Worm (Caenorhabditis elegans): ENCODE data around the gene spcs-3.
A peak's percentile ranks its signal among the peaks of the same experiment; 100 is the strongest.

The spcs-3 gene

DNA sequence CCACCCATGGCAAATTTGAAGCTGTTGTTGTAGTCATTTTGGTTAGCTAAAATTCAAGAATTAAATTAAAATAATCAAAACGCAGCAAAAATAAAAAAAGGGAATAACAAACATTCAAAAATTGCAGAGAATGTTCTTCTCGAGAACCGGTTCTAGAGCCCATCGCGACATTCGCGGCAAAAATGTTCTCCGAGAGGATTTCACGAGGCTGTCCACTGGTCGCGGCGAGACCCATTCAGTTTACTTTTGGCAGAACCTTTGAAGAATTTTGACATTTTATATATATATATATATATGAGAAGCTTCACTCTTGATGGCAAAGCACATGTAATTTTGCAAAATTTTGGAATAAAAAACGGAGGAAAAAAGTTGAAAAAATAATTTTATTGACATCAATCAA is 15.3 kb upstream of the spcs-3 start, which contains the start of gene F44B9.8 (continued):
- peak; percentile 50 for TF ChIP-seq sma-9 (GFP tag; optimal IDR thresholded peaks at IDR 0.05)
- TF ChIP-seq sma-9 (tag; optimal IDR thresholded peaks at IDR 0.05) = no peak
- no peak for TF ChIP-seq dmd-4 (tag; optimal IDR thresholded peaks at IDR 0.05)
- peak; percentile 69 for TF ChIP-seq F13H6.1 (tag; optimal IDR thresholded peaks at IDR 0.05)

DNA sequence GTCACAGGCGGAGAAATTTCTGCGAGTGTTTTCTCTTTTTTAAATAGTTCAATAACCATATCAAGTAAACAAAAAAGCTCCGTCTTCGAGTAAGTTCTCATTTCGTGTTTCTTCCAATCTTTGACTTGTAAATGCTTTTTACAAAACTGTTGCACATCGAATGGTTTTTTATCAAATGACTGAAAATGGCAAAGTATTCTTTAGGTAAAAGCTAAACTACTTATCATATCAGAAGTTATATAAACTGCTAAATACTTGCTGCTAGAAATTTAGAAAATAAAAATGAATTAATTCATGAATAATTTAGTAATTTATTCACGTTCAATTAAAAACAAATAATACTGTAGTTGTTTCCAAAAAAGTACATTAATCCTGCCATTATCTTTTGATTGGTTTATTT is 13.9 kb upstream of the spcs-3 start, which contains the start of gene F44B9.9:
F44B9.9 (minus strand) TSS at position 101 of the 400 bp plus-strand sequence.
- TF ChIP-seq mdl-1 (tag; optimal IDR thresholded peaks at IDR 0.05) (no peak), unc-39 (tag; optimal IDR thresholded peaks at IDR 0.05) (no peak), fos-1 (tag; optimal IDR thresholded peaks at IDR 0.05) (no peak), nhr-237 (tag; optimal IDR thresholded peaks at IDR 0.05) (no peak)

DNA sequence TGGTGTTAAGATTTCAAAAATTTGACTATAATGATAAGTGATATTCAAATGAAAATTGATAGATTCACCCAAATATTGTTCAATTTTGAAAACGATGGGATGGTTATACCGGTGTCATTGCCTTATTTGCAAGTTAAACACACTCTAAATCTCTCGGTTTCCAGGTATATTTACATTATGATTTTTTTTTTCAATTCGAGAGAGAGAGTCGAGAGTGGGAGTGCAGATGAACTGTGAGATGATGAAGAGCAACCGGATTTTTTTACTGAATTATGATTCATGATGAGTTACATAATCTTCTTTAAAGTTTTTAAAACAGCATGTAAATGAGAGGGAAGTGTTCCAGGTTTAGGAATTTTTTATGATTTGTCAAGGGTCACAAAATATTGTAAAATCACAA is 11.3 kb upstream of the spcs-3 start, which contains the start of gene F44B9.10:
F44B9.10 (minus strand) TSS at position 101 of the 400 bp plus-strand sequence.
- no peak for TF ChIP-seq nhr-6 (tag; optimal IDR thresholded peaks at IDR 0.05)
- no peak for TF ChIP-seq unc-62 (GFP tag; optimal IDR thresholded peaks at IDR 0.05)
- no peak for TF ChIP-seq ceh-16 (tag; optimal IDR thresholded peaks at IDR 0.05)
- TF ChIP-seq snpc-4 (tag; optimal IDR thresholded peaks at IDR 0.05) = no peak
- no peak for TF ChIP-seq unc-39 (tag; optimal IDR thresholded peaks at IDR 0.05)
- no peak for TF ChIP-seq sma-3 (GFP tag; optimal IDR thresholded peaks at IDR 0.05)
- no peak for TF ChIP-seq lin-13 (GFP tag; optimal IDR thresholded peaks at IDR 0.05)
- TF ChIP-seq nhr-129 (tag; optimal IDR thresholded peaks at IDR 0.05) = no peak
- no peak for TF ChIP-seq R02D3.7 (tag; optimal IDR thresholded peaks at IDR 0.05)
- TF ChIP-seq unc-55 (GFP tag; optimal IDR thresholded peaks at IDR 0.05) = no peak
- no peak for TF ChIP-seq aly-2 (tag; optimal IDR thresholded peaks at IDR 0.05)
- no peak for TF ChIP-seq sma-9 (GFP tag; optimal IDR thresholded peaks at IDR 0.05)
- no peak for TF ChIP-seq sma-9 (tag; optimal IDR thresholded peaks at IDR 0.05)
- TF ChIP-seq fos-1 (tag; optimal IDR thresholded peaks at IDR 0.05) = no peak

DNA sequence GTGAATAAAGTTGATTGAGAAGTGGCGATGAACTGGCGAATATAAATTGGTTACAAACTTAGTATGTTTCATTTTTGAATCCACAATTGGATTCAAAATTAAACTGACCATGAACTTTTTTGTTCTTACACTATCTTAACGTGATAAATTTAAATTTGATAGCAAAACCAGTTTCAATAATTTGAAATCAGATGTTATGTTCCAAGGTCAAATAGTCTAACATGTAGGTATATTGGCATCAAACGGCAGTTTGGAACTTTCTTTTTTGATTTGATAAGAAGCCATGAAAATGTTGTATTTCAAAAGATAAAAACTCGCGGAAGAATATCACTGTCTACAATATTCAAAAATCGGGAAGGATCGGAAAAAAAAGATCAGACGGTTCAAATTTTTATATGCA is 8.8 kb upstream of the spcs-3 start:
- TF ChIP-seq peb-1 (tag; optimal IDR thresholded peaks at IDR 0.05) (no peak), sma-9 (GFP tag; optimal IDR thresholded peaks at IDR 0.05) (peak; percentile 19), sma-9 (tag; optimal IDR thresholded peaks at IDR 0.05) (no peak), nhr-25 (tag; optimal IDR thresholded peaks at IDR 0.05) (peak; percentile 26), nhr-23 (tag; optimal IDR thresholded peaks at IDR 0.05) (no peak), blmp-1 (tag; optimal IDR thresholded peaks at IDR 0.05; ENCODE audit: insufficient read depth) (no peak), sem-4 (tag; optimal IDR thresholded peaks at IDR 0.05) (no peak), ceh-16 (tag; optimal IDR thresholded peaks at IDR 0.05) (no peak)

DNA sequence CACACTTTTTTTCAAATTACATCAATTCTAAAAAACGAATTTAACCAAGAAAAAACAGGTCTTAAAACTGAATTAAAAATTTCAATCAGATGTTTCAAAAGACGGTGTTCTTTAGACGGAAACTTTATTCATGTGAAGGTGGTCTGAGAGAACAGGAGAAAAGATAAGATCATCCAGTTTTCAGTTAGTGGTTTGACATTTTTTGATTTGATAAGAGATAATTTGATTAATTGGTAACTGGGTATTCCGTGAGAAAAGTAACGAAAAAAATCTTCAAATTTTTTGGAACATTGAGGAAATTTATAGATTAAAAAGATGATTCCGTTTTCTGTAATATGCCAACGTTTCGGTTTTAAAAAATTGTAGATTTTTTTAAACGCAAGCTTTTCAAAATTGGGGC is 8.3 kb upstream of the spcs-3 start:
- TF ChIP-seq elt-3 (tag; optimal IDR thresholded peaks at IDR 0.05) (no peak), egl-27 (tag; optimal IDR thresholded peaks at IDR 0.05) (no peak), sma-9 (GFP tag; optimal IDR thresholded peaks at IDR 0.05) (peak; percentile 58), sma-9 (tag; optimal IDR thresholded peaks at IDR 0.05) (no peak), alr-1 (tag; optimal IDR thresholded peaks at IDR 0.05) (no peak), elt-1 (tag; optimal IDR thresholded peaks at IDR 0.05) (no peak), blmp-1 (tag; optimal IDR thresholded peaks at IDR 0.05; ENCODE audit: insufficient read depth) (peak; percentile 2), nhr-129 (tag; optimal IDR thresholded peaks at IDR 0.05) (no peak)

DNA sequence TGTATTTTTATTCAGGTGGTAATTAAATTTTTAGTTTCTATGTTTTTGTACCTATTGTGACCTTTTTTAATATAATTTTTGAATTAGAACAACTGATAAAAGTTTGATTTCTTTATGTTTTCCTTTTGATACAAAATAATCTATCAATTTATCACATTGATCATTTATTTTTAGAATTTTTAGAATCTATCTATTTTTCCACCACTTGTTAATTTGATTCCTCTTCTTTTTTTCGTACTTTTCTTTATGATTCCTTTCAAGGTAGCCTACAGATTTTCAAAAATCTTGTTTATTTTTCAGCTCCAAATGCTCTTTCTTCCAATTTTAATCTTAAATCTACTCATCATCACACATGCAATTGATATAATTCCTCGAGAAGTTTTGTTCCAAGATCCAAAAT is 6.9 kb upstream of the spcs-3 start, which contains the start of gene dpf-6:
dpf-6 (plus strand) TSS at position 301 of the 400 bp plus-strand sequence.
- TF ChIP-seq lsy-2 (tag; optimal IDR thresholded peaks at IDR 0.05) = no peak
- no peak for TF ChIP-seq snpc-4 (tag; optimal IDR thresholded peaks at IDR 0.05)
- no peak for TF ChIP-seq ceh-82 (tag; optimal IDR thresholded peaks at IDR 0.05)
- TF ChIP-seq zag-1 (tag; optimal IDR thresholded peaks at IDR 0.05) = no peak
- TF ChIP-seq mbf-1 (tag; optimal IDR thresholded peaks at IDR 0.05) = no peak
- no peak for TF ChIP-seq nhr-21 (tag; optimal IDR thresholded peaks at IDR 0.05)
- TF ChIP-seq nhr-12 (tag; optimal IDR thresholded peaks at IDR 0.05) = no peak
- TF ChIP-seq aly-2 (tag; optimal IDR thresholded peaks at IDR 0.05) = no peak
- no peak for TF ChIP-seq lin-39 (tag; optimal IDR thresholded peaks at IDR 0.05)
- no peak for TF ChIP-seq dmd-4 (tag; optimal IDR thresholded peaks at IDR 0.05)
- TF ChIP-seq egl-27 (tag; optimal IDR thresholded peaks at IDR 0.05) = no peak
- TF ChIP-seq nhr-25 (tag; optimal IDR thresholded peaks at IDR 0.05) = no peak
- no peak for TF ChIP-seq unc-62 (GFP tag; optimal IDR thresholded peaks at IDR 0.05)
- TF ChIP-seq unc-39 (tag; optimal IDR thresholded peaks at IDR 0.05) = no peak
- TF ChIP-seq sma-3 (GFP tag; optimal IDR thresholded peaks at IDR 0.05) = no peak
- TF ChIP-seq mdl-1 (tag; optimal IDR thresholded peaks at IDR 0.05) = no peak
- TF ChIP-seq nhr-77 (tag; optimal IDR thresholded peaks at IDR 0.05) = no peak
